Worm (Caenorhabditis elegans) whole organism, L3 larva: ENCODE measurements around the gene arx-6.

Source experiments
- ZK546.5 ChIP-seq: sonication (generic microtip); optimal IDR thresholded peaks from 2 replicates; lab custom pipeline; 2017; ENCODE audit warnings: missing biosample characterization, missing genetic modification characterization
- ama-1 ChIP-seq: fragments of 150-350 bp; optimal IDR thresholded peaks from 2 replicates; lab custom pipeline; 2018
- ceh-16 ChIP-seq: sonication (generic microtip); optimal IDR thresholded peaks from 2 replicates; lab custom pipeline; 2017; ENCODE audit warnings: missing biosample characterization, missing genetic modification characterization
- ceh-82 ChIP-seq: fragments of 150-350 bp; optimal IDR thresholded peaks from 2 replicates; lab custom pipeline; 2014; ENCODE audit warnings: missing biosample characterization, missing genetic modification characterization
- egl-5 ChIP-seq: fragments of 150-350 bp; optimal IDR thresholded peaks from 2 replicates; lab custom pipeline; 2017; ENCODE audit warnings: missing biosample characterization, missing genetic modification reagents, missing genetic modification characterization, inconsistent platforms
- mdl-1 ChIP-seq: fragments of 150-350 bp; optimal IDR thresholded peaks from 2 replicates; lab custom pipeline; 2014; ENCODE audit warnings: missing biosample characterization, missing genetic modification characterization
- nfya-1 ChIP-seq: sonication (generic microtip); optimal IDR thresholded peaks from 2 replicates; lab custom pipeline; 2017; ENCODE audit warnings: missing genetic modification characterization, mild to moderate bottlenecking, missing compliant biosample characterization, antibody characterized with exemption, moderate library complexity; ENCODE audit not compliant: insufficient read depth
- nhr-43 ChIP-seq: sonication (generic microtip); optimal IDR thresholded peaks from 2 replicates; lab custom pipeline; 2016; ENCODE audit warnings: mild to moderate bottlenecking, missing genetic modification characterization, missing compliant biosample characterization; ENCODE audit not compliant: poor library complexity, severe bottlenecking
- pha-4 ChIP-seq: fragments of 150-350 bp; optimal IDR thresholded peaks from 2 replicates; lab custom pipeline; 2014; ENCODE audit warnings: missing biosample characterization, missing genetic modification reagents, missing genetic modification characterization
- snpc-4 ChIP-seq: fragments of 150-350 bp; optimal IDR thresholded peaks from 2 replicates; lab custom pipeline; 2014; ENCODE audit warnings: missing biosample characterization, missing genetic modification characterization
- ztf-4 ChIP-seq: fragments of 150-350 bp; optimal IDR thresholded peaks from 2 replicates; lab custom pipeline; 2014; ENCODE audit warnings: missing biosample characterization, missing genetic modification characterization

DNA sequence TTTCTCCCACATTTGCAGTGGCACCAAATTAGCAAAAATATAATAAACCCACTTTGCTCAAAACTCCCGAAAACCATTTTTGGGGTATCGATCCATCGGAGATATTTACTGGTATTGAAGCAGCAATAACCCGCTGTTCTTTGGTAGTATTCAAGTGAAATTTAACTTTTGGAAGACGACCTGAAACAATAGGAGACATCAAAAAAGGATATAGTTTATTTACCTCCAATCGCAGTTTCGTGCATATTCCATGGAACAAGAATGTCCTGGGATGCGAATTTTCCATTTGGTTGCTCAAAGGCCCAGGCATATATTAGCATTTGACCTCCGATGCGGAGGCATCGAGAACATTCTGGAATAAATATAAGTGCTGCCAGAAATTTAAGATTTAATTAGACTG is 5.1 kb upstream of the arx-6 start:
- TF ChIP-seq ztf-4, result no peak
- no peak for TF ChIP-seq egl-5
- no peak for TF ChIP-seq snpc-4
- no peak for TF ChIP-seq ama-1 (lab: Kevin White, UChicago)
- no peak for TF ChIP-seq mdl-1 (tag; lab: Kevin White, UChicago)
- no peak for TF ChIP-seq nfya-1
- no peak for TF ChIP-seq nhr-43 (tag; lab: Kevin White, UChicago)
- TF ChIP-seq ceh-82 (tag; lab: Kevin White, UChicago), result no peak
- TF ChIP-seq ceh-16 (tag; lab: Kevin White, UChicago), result no peak
- no peak for TF ChIP-seq pha-4 (tag; lab: Kevin White, UChicago)
- TF ChIP-seq ZK546.5 (tag; lab: Kevin White, UChicago), result no peak
